Worm (Caenorhabditis elegans) whole organism, L4 larva: ENCODE data around the gene nhr-124.

Experiments used
- F49E8.2 ChIP-seq: sonication (generic microtip); optimal IDR thresholded peaks from 2 replicates; lab custom pipeline; 2016; ENCODE audit warnings: missing compliant biosample characterization, mild to moderate bottlenecking, missing genetic modification characterization, borderline replicate concordance
- hlh-11 ChIP-seq: fragments of 200-800 bp; sonication (Bioruptor generic); optimal IDR thresholded peaks from 2 replicates; lab custom pipeline; 2018; ENCODE audit warnings: mild to moderate bottlenecking, missing genetic modification characterization, missing compliant biosample characterization
- lin-15B ChIP-seq: fragments of 150-350 bp; sonication (generic microtip); optimal IDR thresholded peaks from 3 replicates; lab custom pipeline; 2014; ENCODE audit warnings: missing biosample characterization, missing genetic modification characterization
- lsy-2 ChIP-seq, 2 experiments: fragments of 150-350 bp in 1 of 2; sonication (generic microtip) in 1 of 2; optimal IDR thresholded peaks; 2 replicates each; lab custom pipeline; 2014 to 2017; ENCODE audit warnings: missing biosample characterization in 2 of 2, missing genetic modification characterization in 2 of 2
- mep-1 ChIP-seq: fragments of 150-350 bp; sonication (generic microtip); optimal IDR thresholded peaks from 3 replicates; lab custom pipeline; 2014; ENCODE audit warnings: missing biosample characterization, missing genetic modification characterization
- nhr-11 ChIP-seq: fragments of 150-350 bp; optimal IDR thresholded peaks from 2 replicates; lab custom pipeline; 2014; ENCODE audit warnings: missing biosample characterization, missing genetic modification characterization
- nhr-25 ChIP-seq: sonication (generic microtip); optimal IDR thresholded peaks from 2 replicates; lab custom pipeline; 2017; ENCODE audit warnings: missing genetic modification characterization, mild to moderate bottlenecking, missing compliant biosample characterization, antibody characterized with exemption, moderate library complexity, borderline replicate concordance; ENCODE audit not compliant: insufficient read depth
- nhr-76 ChIP-seq: fragments of 150-350 bp; optimal IDR thresholded peaks from 2 replicates; lab custom pipeline; 2014; ENCODE audit warnings: missing biosample characterization, missing genetic modification characterization
- unc-39 ChIP-seq: sonication (generic microtip); optimal IDR thresholded peaks from 2 replicates; lab custom pipeline; 2017; ENCODE audit warnings: missing biosample characterization, missing genetic modification characterization
- zfp-2 ChIP-seq: sonication (generic microtip); optimal IDR thresholded peaks from 2 replicates; lab custom pipeline; 2016; ENCODE audit warnings: mild to moderate bottlenecking, missing genetic modification characterization, missing compliant biosample characterization

- TF ChIP-seq mep-1, result no peak
- TF ChIP-seq nhr-76 (tag; lab: Kevin White, UChicago), result no peak
- no peak for TF ChIP-seq F49E8.2 (tag; lab: Kevin White, UChicago)
- TF ChIP-seq lsy-2 (tag; optimal IDR thresholded peaks at IDR 0.05; lab: Kevin White, UChicago), result no peak
- TF ChIP-seq nhr-25 (tag; lab: Kevin White, UChicago), result no peak
- TF ChIP-seq nhr-11 (tag; lab: Kevin White, UChicago), result no peak
- no peak for TF ChIP-seq zfp-2 (tag; lab: Kevin White, UChicago)
- TF ChIP-seq hlh-11 (tag; lab: Kevin White, UChicago), result no peak
- no peak for TF ChIP-seq lin-15B
- no peak for TF ChIP-seq unc-39 (tag; lab: Kevin White, UChicago)
These were observed 53.9 kb downstream of the nhr-124 start for ce11 chrV:3832103-3832502.
